Worm (Caenorhabditis elegans) whole organism, L4/young adult: Measurements from ENCODE around the gene lido-8.

Experiments
- W03F9.2 ChIP-seq: fragments of 150-350 bp; optimal IDR thresholded peaks from 2 replicates; lab custom pipeline; 2014; ENCODE audit warnings: missing biosample characterization, missing genetic modification characterization
- dao-5 ChIP-seq: sonication (generic microtip); optimal IDR thresholded peaks from 2 replicates; lab custom pipeline; 2016; ENCODE audit warnings: missing genotype, missing genetic modification characterization, moderate library complexity, missing compliant biosample characterization
- him-1 ChIP-seq: sonication (generic microtip); optimal IDR thresholded peaks from 2 replicates; lab custom pipeline; 2016; ENCODE audit warnings: missing genotype, missing genetic modification reagents, missing genetic modification characterization, missing compliant biosample characterization

DNA sequence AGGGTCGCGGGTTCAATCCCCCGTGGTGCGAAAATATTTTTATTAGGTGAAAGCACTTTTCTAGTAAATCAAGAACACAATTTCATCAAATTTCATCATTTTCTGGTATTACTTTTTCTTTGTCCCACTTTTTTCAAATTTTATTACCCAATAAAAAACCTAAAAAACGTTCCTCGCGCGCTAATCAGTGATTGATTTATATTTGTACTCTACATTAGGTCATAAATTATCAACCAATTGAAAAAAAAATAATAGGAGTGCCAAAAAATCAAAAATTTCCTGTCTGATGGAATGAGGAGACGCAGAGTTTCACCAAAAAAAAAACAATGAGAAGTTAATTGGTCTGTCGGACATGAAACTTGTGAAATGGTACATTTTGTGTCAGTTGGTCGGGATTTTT, 27.8 kb downstream of the lido-8 start:
- no peak for TF ChIP-seq him-1 (tag; lab: Kevin White, UChicago)
- no peak for TF ChIP-seq W03F9.2 (tag; lab: Kevin White, UChicago)
- no peak for TF ChIP-seq dao-5 (tag; lab: Kevin White, UChicago)
